Worm (Caenorhabditis elegans) whole organism, L4/young adult: ENCODE data around the gene K01D12.9.

Experiments used
- W03F9.2 ChIP-seq: fragments of 150-350 bp; optimal IDR thresholded peaks from 2 replicates; lab custom pipeline; 2014; ENCODE audit warnings: missing biosample characterization, missing genetic modification characterization
- dao-5 ChIP-seq: sonication (generic microtip); optimal IDR thresholded peaks from 2 replicates; lab custom pipeline; 2016; ENCODE audit warnings: missing genotype, missing genetic modification characterization, moderate library complexity, missing compliant biosample characterization
- him-1 ChIP-seq: sonication (generic microtip); optimal IDR thresholded peaks from 2 replicates; lab custom pipeline; 2016; ENCODE audit warnings: missing genotype, missing genetic modification reagents, missing genetic modification characterization, missing compliant biosample characterization

DNA sequence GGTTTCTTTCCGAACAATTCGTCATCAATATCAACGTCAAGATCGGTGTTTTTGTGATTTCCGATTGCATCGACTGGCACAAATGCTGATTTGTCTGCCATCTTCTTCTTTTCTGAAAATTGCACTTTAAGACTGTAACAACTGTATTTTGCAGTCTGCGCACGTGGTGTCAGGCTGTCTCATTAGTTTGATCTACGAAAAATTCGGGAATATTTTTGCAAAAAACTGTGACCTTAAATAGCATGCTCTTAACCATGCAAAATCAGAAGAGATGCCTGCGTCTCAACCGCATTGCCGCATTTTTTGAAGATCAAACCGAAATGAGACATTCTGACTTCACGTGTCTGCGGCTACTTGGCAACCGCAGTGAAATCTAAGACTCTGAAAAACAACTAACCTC, 3.1 kb downstream of the K01D12.9 start, which contains the start of gene K01D12.7:
- TF ChIP-seq him-1 (tag; lab: Kevin White, UChicago) (no peak), W03F9.2 (tag; lab: Kevin White, UChicago) (no peak), dao-5 (tag; lab: Kevin White, UChicago) (no peak)
